Worm (Caenorhabditis elegans): Measurements from ENCODE around the gene C52E2.3.
"Not testable (repeated sequence)": the region's sequence is repeated elsewhere in the genome, so short reads cannot be mapped to it uniquely, and the experiment has no call there.

ce11 chrII:1824329-1824728 is 26.7 kb upstream of the C52E2.3 start, which contains the start of gene math-41:
- TF ChIP-seq lin-39 (tag; optimal IDR thresholded peaks at IDR 0.05); dpl-1 (GFP tag; optimal IDR thresholded peaks at IDR 0.05); nhr-76 (tag; optimal IDR thresholded peaks at IDR 0.05); jun-1 (tag; optimal IDR thresholded peaks at IDR 0.05): not testable (repeated sequence)

Measured in whole organism, L1 larva.